Worm (Caenorhabditis elegans) whole organism, midembryonic: ENCODE measurements around the gene srh-52.

Experiments used
- flt-1 ChIP-seq: fragments of 200-800 bp; sonication (Bioruptor generic); IDR thresholded peaks from 2 replicates; pipeline ENCODE4 v1.3.6; 2022; ENCODE audit warnings: missing genetic modification characterization, missing compliant biosample characterization
- ztf-23 ChIP-seq: fragments of 200-800 bp; sonication (Bioruptor generic); IDR thresholded peaks from 2 replicates; pipeline ENCODE4 v1.3.6; 2022; ENCODE audit warnings: missing genetic modification reagents, missing genetic modification characterization, missing compliant biosample characterization

DNA sequence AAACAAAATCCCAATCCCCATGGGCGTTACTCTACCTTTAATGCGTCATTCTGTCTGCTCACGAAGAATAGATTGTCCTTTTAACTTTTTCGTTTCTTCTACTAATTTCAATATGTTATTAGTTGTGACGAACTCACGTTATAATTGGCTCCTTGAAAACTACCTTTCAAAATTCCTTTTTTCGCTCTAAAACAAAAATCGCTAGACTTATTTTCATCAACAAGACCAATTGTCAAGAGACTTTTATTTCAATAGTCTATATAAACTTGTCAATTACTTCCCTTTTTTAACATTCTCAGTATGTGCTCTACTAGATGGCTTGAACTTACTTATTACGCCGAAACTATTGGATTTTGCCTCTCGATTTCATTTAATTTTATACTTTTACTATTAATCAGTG is 8.6 kb upstream of the srh-52 start, which contains the start of gene str-102:
- no peak for TF ChIP-seq ztf-23 (GFP tag; lab: Robert Waterston, UW)
- no peak for TF ChIP-seq flt-1
